Fruit fly (Drosophila melanogaster): ENCODE results near the gene Tsp.

Gene Tsp

DNA sequence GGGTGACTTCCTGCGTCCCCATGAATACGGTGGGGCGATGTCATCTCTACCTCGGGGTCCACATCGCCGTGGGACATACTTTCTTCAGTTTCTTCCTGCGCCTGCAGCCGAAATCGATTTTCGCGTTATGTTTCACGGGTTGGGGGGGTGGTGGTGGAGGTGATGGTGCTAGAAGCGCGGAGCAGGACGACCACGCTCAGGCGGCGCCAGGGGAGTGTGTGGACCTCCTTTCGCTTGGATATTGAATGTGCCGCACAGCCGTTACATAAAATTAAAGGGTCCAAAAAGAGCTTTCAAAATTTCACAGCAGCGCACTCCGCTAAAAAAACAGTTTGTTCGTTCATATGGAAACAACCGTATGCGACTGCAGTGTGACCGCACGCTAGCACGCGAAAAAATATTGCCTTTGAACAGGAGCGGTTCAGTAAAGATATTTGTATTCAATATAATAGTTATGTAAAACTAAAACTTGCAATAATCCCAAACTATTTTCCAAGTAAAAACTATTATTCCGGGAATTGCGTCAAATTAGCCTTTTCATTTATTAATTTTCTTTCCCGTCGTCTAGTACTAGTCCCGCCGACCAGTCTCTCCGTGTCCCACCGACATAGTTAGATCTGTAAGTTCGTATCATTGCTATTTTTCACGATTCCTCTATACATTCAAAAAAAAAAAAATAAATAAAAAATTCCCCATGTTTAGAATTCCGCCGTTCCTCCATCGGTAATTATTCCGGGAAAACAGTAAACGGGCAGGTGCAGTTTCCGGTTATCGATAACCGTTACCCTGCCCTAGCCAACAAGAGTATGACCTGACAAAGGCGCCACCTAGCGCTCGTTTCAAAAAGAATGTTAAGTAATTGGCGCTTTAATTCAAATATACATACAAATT, 24.6 kb downstream of the Tsp start, which contains the start of gene Nhe3 (continued):
- TF ChIP-seq CG12071 (GFP tag; optimal IDR thresholded peaks at IDR 0.05) (peak; percentile 9), CG6254 (GFP tag; optimal IDR thresholded peaks at IDR 0.05) (no peak), CG7372 (GFP tag; IDR thresholded peaks at IDR 0.05) (peak; percentile 74), CG10979 (tag; optimal IDR thresholded peaks at IDR 0.05) (peak; percentile 73), CG2120 (GFP tag; optimal IDR thresholded peaks at IDR 0.05) (peak; percentile 95), Antp (GFP tag; optimal IDR thresholded peaks at IDR 0.05) (peak; percentile 77), B-H2 (GFP tag; optimal IDR thresholded peaks at IDR 0.05) (peak; percentile 67), sr (GFP tag; IDR thresholded peaks at IDR 0.05) (0 out of 3 replicates have a peak, but pooled peaks have one; percentile 15), gsb-n (tag; optimal IDR thresholded peaks at IDR 0.05) (peak; percentile 69), Ets97D (GFP tag; optimal IDR thresholded peaks at IDR 0.05) (peak; percentile 78), CG30431 (GFP tag; optimal IDR thresholded peaks at IDR 0.05) (peak; percentile 70), Six4 (GFP tag; optimal IDR thresholded peaks at IDR 0.05) (peak; percentile 64), CG15479 (GFP tag; optimal IDR thresholded peaks at IDR 0.05) (no peak), CG31441 (GFP tag; IDR thresholded peaks at IDR 0.05) (no peak), Usf (GFP tag; optimal IDR thresholded peaks at IDR 0.05) (peak; percentile 63), CG7928 (GFP tag; optimal IDR thresholded peaks at IDR 0.05) (peak; percentile 46), Opbp (GFP tag; IDR thresholded peaks at IDR 0.05; ENCODE audit: partially characterized antibody) (peak; percentile 64), ab (GFP tag; optimal IDR thresholded peaks at IDR 0.05) (peak; percentile 68), CG7987 (GFP tag; optimal IDR thresholded peaks at IDR 0.05) (no peak), CG9215 (GFP tag; IDR thresholded peaks at IDR 0.05) (peak; percentile 77), ttk (GFP tag; IDR thresholded peaks at IDR 0.05) (peak; percentile 78), chif (GFP tag; optimal IDR thresholded peaks at IDR 0.05) (peak; percentile 36 to 85), CG11695 (GFP tag; IDR thresholded peaks at IDR 0.05) (peak; percentile 62; the same call in 1 of the 3 replicates), tgo (GFP tag; IDR thresholded peaks at IDR 0.05) (peak; percentile 82), CG15601 (tag; optimal IDR thresholded peaks at IDR 0.05) (peak; percentile 57), Nf-YA (GFP tag; IDR thresholded peaks at IDR 0.05) (no peak), CG13123 (GFP tag; optimal IDR thresholded peaks at IDR 0.05) (peak; percentile 55), dimm (GFP tag; IDR thresholded peaks at IDR 0.05) (no peak; the same call in none of the 2 replicates), zen (tag; optimal IDR thresholded peaks at IDR 0.05) (peak; percentile 68), Doc2 (GFP tag; IDR thresholded peaks at IDR 0.05) (no peak), NC2β (GFP tag; optimal IDR thresholded peaks at IDR 0.05) (peak; percentile 65), danr (GFP tag; IDR thresholded peaks at IDR 0.05) (peak; percentile 46; the same call in 1 of the 2 replicates), ara (GFP tag; IDR thresholded peaks at IDR 0.05) (peak; percentile 78), CG15269 (tag; optimal IDR thresholded peaks at IDR 0.05) (no peak), CG13296 (GFP tag; optimal IDR thresholded peaks at IDR 0.05) (peak; percentile 79), CG31365 (tag; optimal IDR thresholded peaks at IDR 0.05) (no peak), gt (GFP tag; IDR thresholded peaks at IDR 0.05) (peak; percentile 42; the same call in 1 of the 2 replicates), CG6854 (GFP tag; optimal IDR thresholded peaks at IDR 0.05) (peak; percentile 30), Blimp-1 (GFP tag; optimal IDR thresholded peaks at IDR 0.05) (peak; percentile 71), CG12769 (tag; optimal IDR thresholded peaks at IDR 0.05) (peak; percentile 75), p53 (GFP tag; optimal IDR thresholded peaks at IDR 0.05) (no peak), dm (GFP tag; optimal IDR thresholded peaks at IDR 0.05) (peak; percentile 39), CG9876 (GFP tag; optimal IDR thresholded peaks at IDR 0.05) (peak; percentile 14), Nf-YC (tag; optimal IDR thresholded peaks at IDR 0.05) (peak; percentile 67), dan (GFP tag; IDR thresholded peaks at IDR 0.05) (0 out of 2 replicates have a peak, but pooled peaks have one; percentile 19), CG18011 (GFP tag; optimal IDR thresholded peaks at IDR 0.05) (peak; percentile 54), ewg (GFP tag; optimal IDR thresholded peaks at IDR 0.05) (peak; percentile 73), ro (GFP tag; IDR thresholded peaks at IDR 0.05) (peak; percentile 67; the same call in 1 of the 2 replicates), Taf1 (GFP tag; IDR thresholded peaks at IDR 0.05) (peak; percentile 77)
